Worm (Caenorhabditis elegans) whole organism, L4/young adult: ENCODE results near the gene C02E7.10.
"Not testable (repeated sequence)": the region's sequence is repeated elsewhere in the genome, so short reads cannot be mapped to it uniquely, and the experiment has no call there.

Experiments used
- W03F9.2 ChIP-seq: fragments of 150-350 bp; optimal IDR thresholded peaks from 2 replicates; lab custom pipeline; 2014; ENCODE audit warnings: missing biosample characterization, missing genetic modification characterization
- dao-5 ChIP-seq: sonication (generic microtip); optimal IDR thresholded peaks from 2 replicates; lab custom pipeline; 2016; ENCODE audit warnings: missing genotype, missing genetic modification characterization, moderate library complexity, missing compliant biosample characterization
- him-1 ChIP-seq: sonication (generic microtip); optimal IDR thresholded peaks from 2 replicates; lab custom pipeline; 2016; ENCODE audit warnings: missing genotype, missing genetic modification reagents, missing genetic modification characterization, missing compliant biosample characterization

The C02E7.10 gene

ce11 chrV:4924618-4925017 is 8.2 kb downstream of the C02E7.10 start, which contains the start of gene srh-20:
Gene srh-20, plus strand, starts transcription at chrV:4924918.
- TF ChIP-seq him-1 (tag; lab: Kevin White, UChicago) (no peak), dao-5 (tag; lab: Kevin White, UChicago) (no peak), W03F9.2 (tag; lab: Kevin White, UChicago) (no peak)

DNA sequence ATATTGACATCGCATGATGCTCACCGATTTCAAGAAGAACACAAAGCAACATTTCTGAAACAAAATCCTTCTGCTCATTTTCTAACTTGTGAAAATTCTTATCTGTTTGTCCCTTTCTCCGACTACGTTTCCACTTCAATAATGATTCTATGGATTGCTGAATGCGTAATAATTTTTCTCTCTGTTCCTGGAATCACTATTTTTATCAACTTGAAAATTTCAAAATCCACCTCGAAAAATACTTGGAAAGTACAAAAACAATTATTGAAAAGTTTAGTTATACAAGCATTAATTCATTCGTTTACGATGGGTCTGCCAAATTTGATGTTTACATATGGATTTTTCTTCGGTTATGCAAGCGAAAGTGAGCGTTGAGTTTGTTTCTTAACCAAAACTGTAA is 10.8 kb downstream of the C02E7.10 start, which contains the start of gene srh-22:
srh-22 (plus strand) TSS at position 301 of the 400 bp plus-strand sequence.
- TF ChIP-seq him-1 (tag; lab: Kevin White, UChicago) (no peak), W03F9.2 (tag; lab: Kevin White, UChicago) (no peak), dao-5 (tag; lab: Kevin White, UChicago) (no peak)

DNA sequence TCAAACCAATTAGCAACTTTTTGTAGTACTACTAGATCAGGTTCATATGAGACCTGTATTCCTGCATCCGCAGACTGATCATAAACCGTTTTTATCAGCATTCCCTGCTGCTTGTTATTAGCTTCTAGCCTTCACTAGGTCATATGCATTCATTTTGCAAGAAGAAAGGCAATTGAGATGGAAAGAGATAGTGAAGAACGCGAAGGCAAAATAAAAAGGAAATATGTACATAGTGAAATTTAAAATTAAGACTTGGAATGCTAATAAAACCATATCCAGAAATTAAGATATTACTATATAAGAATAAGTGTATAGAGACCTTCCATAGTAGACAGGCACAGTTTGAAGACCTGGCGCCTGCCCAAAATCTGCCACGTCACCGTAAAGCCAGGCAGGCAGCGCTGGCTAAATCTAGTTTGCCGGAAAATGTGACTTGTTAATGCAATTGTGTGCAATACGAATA is 12.1 kb downstream of the C02E7.10 start, which contains the start of the genes C02E7.8 and srh-23:
C02E7.8 (minus strand) TSS at position 101 of the 463 bp plus-strand sequence.
srh-23 (plus strand) TSS at position 413 of the 463 bp plus-strand sequence.
- TF ChIP-seq W03F9.2 (tag; lab: Kevin White, UChicago), result no peak
- TF ChIP-seq him-1 (tag; lab: Kevin White, UChicago), result no peak
- no peak for TF ChIP-seq dao-5 (tag; lab: Kevin White, UChicago)

DNA sequence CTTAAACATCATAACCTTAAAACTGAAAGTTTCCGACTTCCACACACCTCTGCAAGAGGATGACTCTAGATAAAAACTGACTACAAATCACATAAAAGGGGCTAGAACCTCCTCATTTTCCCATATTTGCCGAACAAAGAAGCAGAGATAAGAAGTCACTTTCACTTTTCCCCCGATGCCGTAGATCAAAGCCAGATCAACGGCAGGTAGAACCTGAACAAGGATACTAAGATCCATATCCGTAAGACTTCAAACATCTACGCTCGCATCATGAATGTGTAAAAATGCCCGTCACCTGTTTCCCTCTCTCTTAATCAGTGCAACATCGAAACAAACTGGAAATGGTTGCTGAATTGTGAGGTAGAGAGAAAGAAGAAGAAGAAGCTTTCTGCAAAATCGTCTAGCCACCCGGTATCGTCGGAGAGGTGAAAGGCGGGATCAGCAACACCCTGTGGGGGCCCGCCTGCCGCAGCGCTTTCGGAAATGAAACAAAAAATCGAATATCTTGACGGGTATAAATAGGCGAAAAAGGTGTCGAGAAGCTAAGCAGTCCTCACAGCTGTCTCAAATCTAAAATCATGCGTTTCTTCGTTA is 14.1 kb downstream of the C02E7.10 start, which contains the start of gene C02E7.6:
C02E7.6 (plus strand) TSS at position 544 of the 594 bp plus-strand sequence.
- TF ChIP-seq W03F9.2 (tag; lab: Kevin White, UChicago) (no peak), him-1 (tag; lab: Kevin White, UChicago) (no peak), dao-5 (tag; lab: Kevin White, UChicago) (no peak)

DNA sequence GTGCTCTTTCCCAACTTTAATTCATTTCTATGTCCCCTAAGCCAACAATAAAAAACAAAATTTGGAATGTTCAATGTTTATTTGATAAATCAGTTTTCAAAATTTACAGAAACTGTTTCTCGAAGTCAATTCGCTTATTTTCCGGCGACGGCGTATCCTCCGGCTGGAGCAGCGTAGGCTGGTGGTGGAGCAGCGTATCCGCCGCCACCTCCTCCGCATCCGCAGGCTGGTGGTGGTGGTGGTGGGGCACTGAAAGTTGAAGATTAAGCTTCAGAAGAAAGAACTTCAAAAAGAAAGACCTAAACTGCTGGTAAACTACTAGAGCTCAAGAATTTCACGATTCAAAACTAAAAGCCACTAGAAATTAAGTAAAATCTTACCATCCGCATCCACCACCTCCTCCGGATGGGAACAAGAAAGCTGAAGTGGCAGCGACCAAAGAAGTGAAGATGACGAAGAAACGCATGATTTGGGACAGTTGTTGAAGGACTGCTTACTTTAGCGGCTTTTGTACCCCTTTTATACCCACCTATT is 14.7 kb downstream of the C02E7.10 start, which contains the start of gene C02E7.7:
C02E7.7 (minus strand) TSS at position 484 of the 534 bp plus-strand sequence.
- TF ChIP-seq him-1 (tag; lab: Kevin White, UChicago) (no peak), dao-5 (tag; lab: Kevin White, UChicago) (no peak), W03F9.2 (tag; lab: Kevin White, UChicago) (no peak)

DNA sequence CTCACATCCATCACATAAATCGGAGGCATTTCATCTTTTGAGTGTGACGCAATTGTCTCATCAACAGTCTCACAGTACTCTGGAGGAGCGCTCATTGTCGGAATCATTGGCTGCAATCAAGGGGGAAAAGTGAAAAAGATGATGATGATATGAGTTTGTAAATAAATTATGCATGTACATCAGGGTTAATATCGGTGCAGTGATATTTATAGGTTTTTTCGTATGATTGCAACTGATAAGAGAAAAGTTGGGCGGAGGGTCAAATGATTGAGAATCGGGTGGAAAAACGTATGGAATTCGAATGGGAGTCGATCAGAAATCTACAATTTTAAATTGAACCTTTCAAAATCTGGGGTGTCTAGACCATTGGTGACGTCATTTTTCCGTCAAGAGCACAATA is 18.0 kb downstream of the C02E7.10 start, which contains the start of gene H23N18.6:
H23N18.6 (minus strand) TSS at position 201 of the 400 bp plus-strand sequence.
- TF ChIP-seq dao-5 (tag; lab: Kevin White, UChicago), result no peak
- TF ChIP-seq W03F9.2 (tag; lab: Kevin White, UChicago), result no peak
- no peak for TF ChIP-seq him-1 (tag; lab: Kevin White, UChicago)

DNA sequence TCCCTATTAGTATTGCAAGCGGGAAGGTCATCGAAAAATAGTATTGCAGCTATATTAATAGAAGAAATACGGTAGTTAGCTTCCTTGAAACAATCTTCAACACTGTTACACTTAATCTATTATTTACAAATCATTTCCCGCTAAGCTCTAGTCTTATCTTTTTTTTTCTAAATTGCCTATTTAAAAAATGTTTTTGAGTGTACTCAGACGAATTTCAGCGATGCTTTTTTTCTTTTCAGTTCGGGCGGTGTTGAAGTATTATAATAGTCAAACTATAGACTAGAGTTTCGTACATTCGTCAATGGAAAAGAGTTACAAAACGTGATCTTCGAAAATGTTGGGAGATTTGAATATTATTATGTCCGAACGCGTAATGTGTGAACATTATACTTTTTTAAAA is 19.0 kb downstream of the C02E7.10 start:
- TF ChIP-seq him-1 (tag; lab: Kevin White, UChicago), result no peak
- no peak for TF ChIP-seq dao-5 (tag; lab: Kevin White, UChicago)
- no peak for TF ChIP-seq W03F9.2 (tag; lab: Kevin White, UChicago)

DNA sequence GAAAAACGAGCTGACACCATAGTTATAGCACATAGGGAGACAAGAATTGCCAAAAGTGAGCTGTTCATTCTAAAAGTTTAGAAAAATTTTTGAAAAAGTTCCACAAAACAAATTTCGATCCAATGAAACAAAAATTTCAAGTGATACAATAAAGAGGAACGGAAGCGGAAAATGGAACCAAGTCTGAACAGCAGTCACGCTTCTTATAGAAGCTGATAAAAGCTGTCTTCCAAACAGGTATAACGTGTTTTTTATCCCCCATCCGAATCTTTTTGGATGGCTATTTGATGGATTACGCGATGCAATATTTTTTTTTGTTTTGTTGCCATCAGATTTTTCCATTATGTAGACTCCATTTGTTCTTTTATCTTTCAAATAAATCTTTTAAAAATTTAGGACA is 20.5 kb downstream of the C02E7.10 start, which contains the start of gene H23N18.5:
H23N18.5 (minus strand) TSS at position 69 of the 400 bp plus-strand sequence.
- TF ChIP-seq him-1 (tag; lab: Kevin White, UChicago), result no peak
- TF ChIP-seq dao-5 (tag; lab: Kevin White, UChicago), result no peak
- TF ChIP-seq W03F9.2 (tag; lab: Kevin White, UChicago), result no peak

DNA sequence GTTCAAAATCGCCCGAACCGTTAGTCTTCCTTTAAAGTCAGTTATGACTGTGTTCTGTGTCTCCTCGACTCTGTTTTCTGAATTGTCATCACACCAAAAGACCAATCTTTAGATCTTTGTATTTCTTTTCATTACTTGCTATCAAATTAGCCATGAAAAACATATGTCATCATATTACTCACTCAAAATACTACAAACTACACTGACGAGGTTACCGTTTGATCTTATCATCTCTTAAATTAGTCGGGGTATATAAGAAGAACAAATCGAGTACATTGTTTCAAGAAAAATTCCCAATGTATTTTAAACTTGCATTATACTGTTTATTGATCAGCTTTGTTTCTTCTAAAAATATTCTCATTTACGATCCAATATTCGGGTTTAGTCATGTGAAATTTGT is 24.3 kb downstream of the C02E7.10 start, which contains the start of gene ugt-13:
ugt-13 (plus strand) TSS at position 294 of the 400 bp plus-strand sequence.
- TF ChIP-seq him-1 (tag; lab: Kevin White, UChicago), result no peak
- TF ChIP-seq dao-5 (tag; lab: Kevin White, UChicago), result no peak
- TF ChIP-seq W03F9.2 (tag; lab: Kevin White, UChicago), result no peak

ce11 chrV:4905953-4906352 is 26.9 kb downstream of the C02E7.10 start, which contains the start of gene ugt-14:
Gene ugt-14, plus strand, starts transcription at chrV:4906253.
- no peak for TF ChIP-seq dao-5 (tag; lab: Kevin White, UChicago)
- no peak for TF ChIP-seq him-1 (tag; lab: Kevin White, UChicago)
- no peak for TF ChIP-seq W03F9.2 (tag; lab: Kevin White, UChicago)

- TF ChIP-seq dao-5 (tag; lab: Kevin White, UChicago) (no peak), W03F9.2 (tag; lab: Kevin White, UChicago) (no peak), him-1 (tag; lab: Kevin White, UChicago) (no peak)
Measured at ce11 chrV:4903696-4904095, 29.1 kb downstream of the C02E7.10 start, which contains the start of gene ugt-8. Gene ugt-8, plus strand, starts transcription at chrV:4903930.

DNA sequence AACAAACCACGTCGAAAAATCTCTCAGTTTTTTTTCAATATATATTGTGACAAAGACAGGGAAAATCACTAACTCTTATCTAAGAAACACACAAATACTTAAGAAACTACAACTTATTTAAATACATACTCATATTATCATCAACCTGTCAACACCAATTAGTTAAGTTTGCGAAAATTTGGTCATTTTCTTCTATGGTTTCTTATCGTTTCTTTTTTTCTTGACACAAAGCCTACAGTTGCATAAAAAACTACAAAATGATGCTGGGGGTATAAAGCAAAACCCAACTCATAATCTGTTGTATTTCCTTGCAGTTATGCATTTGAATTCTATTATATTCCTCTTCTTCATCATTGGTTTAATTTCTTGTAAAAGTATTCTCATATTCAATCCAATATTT is 31.8 kb downstream of the C02E7.10 start, which contains the start of gene ugt-67:
ugt-67 (plus strand) TSS at position 301 of the 400 bp plus-strand sequence.
- TF ChIP-seq him-1 (tag; lab: Kevin White, UChicago), result no peak
- no peak for TF ChIP-seq W03F9.2 (tag; lab: Kevin White, UChicago)
- TF ChIP-seq dao-5 (tag; lab: Kevin White, UChicago), result no peak

DNA sequence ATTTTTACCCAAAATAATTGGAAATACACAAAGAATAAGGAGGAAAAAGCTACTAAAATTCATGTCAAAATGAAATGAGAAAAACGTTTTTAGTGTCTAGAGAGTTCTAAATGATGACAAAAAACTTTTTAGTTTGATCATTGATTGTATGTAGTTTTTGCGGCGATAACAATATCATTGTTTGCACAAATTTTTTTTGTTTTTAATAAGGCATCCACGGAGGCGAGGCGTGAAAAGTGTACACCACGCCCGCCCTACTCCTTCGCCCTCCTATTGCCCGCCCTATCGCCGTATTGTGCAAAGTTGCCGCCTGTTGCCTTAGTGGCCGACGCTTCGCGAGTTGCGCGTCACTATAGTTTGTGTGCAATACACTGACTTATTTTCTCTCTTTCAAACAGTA is 32.8 kb downstream of the C02E7.10 start, which contains the start of gene ugt-10:
ugt-10 (minus strand) TSS at position 101 of the 400 bp plus-strand sequence.
- not testable (repeated sequence) for TF ChIP-seq W03F9.2, him-1, dao-5 (tag; lab: Kevin White, UChicago)
